Fruit fly (Drosophila melanogaster): ENCODE data around the gene tna.

tna gene

dm6 chr3L:10851853-10852346, 16.6 kb downstream of the tna start (continued):
- peak; percentile 25 for TF ChIP-seq Xbp1 (GFP tag; optimal IDR thresholded peaks at IDR 0.05)
- no peak for TF ChIP-seq vnd (GFP tag; IDR thresholded peaks at IDR 0.05; ENCODE audit: partially characterized antibody)
- no peak for TF ChIP-seq CG10462 (GFP tag; optimal IDR thresholded peaks at IDR 0.05)
- peak; percentile 5; the same call in 1 of the 3 replicates for TF ChIP-seq row (GFP tag; IDR thresholded peaks at IDR 0.05)
- TF ChIP-seq CG12744 (GFP tag; optimal IDR thresholded peaks at IDR 0.05), result no peak
- TF ChIP-seq CG4424 (GFP tag; optimal IDR thresholded peaks at IDR 0.05), result peak; percentile 40
- TF ChIP-seq fd64A (GFP tag; optimal IDR thresholded peaks at IDR 0.05), result no peak
- TF ChIP-seq CG9437 (GFP tag; optimal IDR thresholded peaks at IDR 0.05), result peak; percentile 55
- no peak for TF ChIP-seq odd (GFP tag; optimal IDR thresholded peaks at IDR 0.05)
- peak; percentile 21; the same call in 1 of the 2 replicates for TF ChIP-seq Xrp1 (GFP tag; IDR thresholded peaks at IDR 0.05)
- peak; percentile 53 for TF ChIP-seq CG16815 (GFP tag; optimal IDR thresholded peaks at IDR 0.05)
- no peak for TF ChIP-seq Hsf (GFP tag; optimal IDR thresholded peaks at IDR 0.05)
- no peak for TF ChIP-seq chn (GFP tag; optimal IDR thresholded peaks at IDR 0.05)
- TF ChIP-seq CG4360 (GFP tag; IDR thresholded peaks at IDR 0.05), result no peak
- TF ChIP-seq CG8359 (GFP tag; optimal IDR thresholded peaks at IDR 0.05; ENCODE audit: borderline replicate concordance), result no peak
- TF ChIP-seq CG13287 (GFP tag; IDR thresholded peaks at IDR 0.05; ENCODE audit: partially characterized antibody), result no peak
- peak in 1 of 2 experiments; percentile 56 for TF ChIP-seq Hr51 (GFP tag; optimal IDR thresholded peaks at IDR 0.05)
- peak; percentile 17 for TF ChIP-seq CG15696 (tag; optimal IDR thresholded peaks at IDR 0.05)
- peak; percentile 76 for TF ChIP-seq CG7556 (GFP tag; optimal IDR thresholded peaks at IDR 0.05)
- TF ChIP-seq CG5180 (GFP tag; optimal IDR thresholded peaks at IDR 0.05), result no peak
- no peak for TF ChIP-seq run (tag; optimal IDR thresholded peaks at IDR 0.05)
- TF ChIP-seq Hmx (GFP tag; optimal IDR thresholded peaks at IDR 0.05), result no peak
- no peak for TF ChIP-seq Mrtf (GFP tag; IDR thresholded peaks at IDR 0.05)
- no peak for TF ChIP-seq dan (GFP tag; IDR thresholded peaks at IDR 0.05)
- TF ChIP-seq Atf6 (GFP tag; IDR thresholded peaks at IDR 0.05), result no peak
- no peak for TF ChIP-seq CG32772 (GFP tag; IDR thresholded peaks at IDR 0.05)
- TF ChIP-seq CG1602 (GFP tag; optimal IDR thresholded peaks at IDR 0.05), result peak; percentile 37
- TF ChIP-seq bsh (GFP tag; optimal IDR thresholded peaks at IDR 0.05), result peak in 1 of 2 experiments; percentile 34
- TF ChIP-seq fd96Cb (tag; optimal IDR thresholded peaks at IDR 0.05), result peak; percentile 20
- no peak for TF ChIP-seq Nf-YB (GFP tag; optimal IDR thresholded peaks at IDR 0.05)
- TF ChIP-seq sima (GFP tag; optimal IDR thresholded peaks at IDR 0.05), result no peak
- peak; percentile 52 for TF ChIP-seq CG10267 (tag; optimal IDR thresholded peaks at IDR 0.05)
- TF ChIP-seq CG17385 (GFP tag; optimal IDR thresholded peaks at IDR 0.05), result peak; percentile 10
- TF ChIP-seq unc-4 (GFP tag; IDR thresholded peaks at IDR 0.05; ENCODE audit: partially characterized antibody), result no peak
- peak; percentile 58 for TF ChIP-seq CG30403 (GFP tag; optimal IDR thresholded peaks at IDR 0.05)
- TF ChIP-seq CG17829 (tag; optimal IDR thresholded peaks at IDR 0.05), result peak; percentile 21
- peak in 1 of 3 experiments; percentile 68 for TF ChIP-seq lola (GFP tag; optimal IDR thresholded peaks at IDR 0.05)
- no peak for TF ChIP-seq CG6854 (GFP tag; optimal IDR thresholded peaks at IDR 0.05)
- peak; percentile 9 for TF ChIP-seq Usf (GFP tag; optimal IDR thresholded peaks at IDR 0.05)
- TF ChIP-seq chif (GFP tag; optimal IDR thresholded peaks at IDR 0.05), result no peak
- peak; percentile 85 for TF ChIP-seq sens (GFP tag)
- TF ChIP-seq CG11504 (tag; optimal IDR thresholded peaks at IDR 0.05), result peak; percentile 39
- no peak for TF ChIP-seq kay (GFP tag; optimal IDR thresholded peaks at IDR 0.05)
- TF ChIP-seq zfh2 (GFP tag; optimal IDR thresholded peaks at IDR 0.05), result no peak
- no peak for TF ChIP-seq knrl (GFP tag; IDR thresholded peaks at IDR 0.05; ENCODE audit: partially characterized antibody)
- no peak for TF ChIP-seq al (GFP tag; IDR thresholded peaks at IDR 0.05)
- no peak for TF ChIP-seq NC2α (GFP tag; optimal IDR thresholded peaks at IDR 0.05)
- TF ChIP-seq CG9727 (GFP tag; optimal IDR thresholded peaks at IDR 0.05), result peak; percentile 72
- no peak for TF ChIP-seq maf-S (GFP tag; optimal IDR thresholded peaks at IDR 0.05)
- no peak for TF ChIP-seq dm (GFP tag; optimal IDR thresholded peaks at IDR 0.05)

Measured in whole organism, embryonic.